Worm (Caenorhabditis elegans): ENCODE results near the gene cyn-4.

DNA sequence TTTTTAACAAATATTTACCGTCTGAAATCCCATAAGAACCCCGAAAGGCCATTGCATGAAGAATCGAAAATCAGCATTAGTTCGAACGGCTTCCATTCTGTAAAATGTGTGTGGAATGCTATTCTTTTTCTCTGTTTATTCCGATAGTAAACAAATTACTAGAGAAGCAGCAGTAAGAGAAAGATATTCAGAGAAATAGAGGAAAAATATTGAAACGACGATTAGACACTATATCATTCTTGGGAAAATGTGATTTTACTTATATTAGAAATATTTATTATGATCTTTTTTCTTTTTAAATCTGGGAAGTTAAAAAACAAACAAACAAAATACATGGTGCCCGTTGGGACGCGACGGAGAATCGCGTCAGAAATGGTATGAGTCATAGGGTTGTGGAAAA, 28.9 kb downstream of the cyn-4 start, which contains the start of gene M106.8:
- TF ChIP-seq ama-1 (optimal IDR thresholded peaks at IDR 0.05) (no peak), nfya-1 (tag; optimal IDR thresholded peaks at IDR 0.05) (no peak), sox-2 (GFP tag; IDR thresholded peaks at IDR 0.05) (no peak), ceh-9 (tag; optimal IDR thresholded peaks at IDR 0.05) (no peak), dve-1 (tag; optimal IDR thresholded peaks at IDR 0.05) (no peak)

Data from whole organism, late embryonic.